Worm (Caenorhabditis elegans) whole organism, L3 larva: ENCODE measurements around the gene Y48E1C.1.

Experiments
- ama-1 ChIP-seq: fragments of 150-350 bp; optimal IDR thresholded peaks from 2 replicates; lab custom pipeline; 2018
- nhr-67 ChIP-seq: fragments of 150-350 bp; optimal IDR thresholded peaks from 2 replicates; lab custom pipeline; 2014; ENCODE audit warnings: missing biosample characterization, missing genetic modification characterization
- pqm-1 ChIP-seq: fragments of 150-350 bp; optimal IDR thresholded peaks from 2 replicates; lab custom pipeline; 2017; ENCODE audit warnings: missing biosample characterization, missing genetic modification characterization, inconsistent platforms
- unc-62 ChIP-seq: fragments of 150-350 bp; sonication (generic microtip); optimal IDR thresholded peaks from 4 replicates; lab custom pipeline; 2014; ENCODE audit warnings: missing biosample characterization, missing genetic modification reagents, missing genetic modification characterization

- TF ChIP-seq nhr-67: no peak
- TF ChIP-seq unc-62 (GFP tag; lab: Kevin White, UChicago): no peak
- no peak for TF ChIP-seq ama-1 (lab: Kevin White, UChicago)
- TF ChIP-seq pqm-1 (tag; lab: Kevin White, UChicago): no peak
Measured at ce11 chrII:13405840-13406239, 9.0 kb upstream of the Y48E1C.1 start, which contains the start of gene efl-2.
